Worm (Caenorhabditis elegans): Measurements from ENCODE around the gene Y73B6BL.29.

The Y73B6BL.29 gene

DNA sequence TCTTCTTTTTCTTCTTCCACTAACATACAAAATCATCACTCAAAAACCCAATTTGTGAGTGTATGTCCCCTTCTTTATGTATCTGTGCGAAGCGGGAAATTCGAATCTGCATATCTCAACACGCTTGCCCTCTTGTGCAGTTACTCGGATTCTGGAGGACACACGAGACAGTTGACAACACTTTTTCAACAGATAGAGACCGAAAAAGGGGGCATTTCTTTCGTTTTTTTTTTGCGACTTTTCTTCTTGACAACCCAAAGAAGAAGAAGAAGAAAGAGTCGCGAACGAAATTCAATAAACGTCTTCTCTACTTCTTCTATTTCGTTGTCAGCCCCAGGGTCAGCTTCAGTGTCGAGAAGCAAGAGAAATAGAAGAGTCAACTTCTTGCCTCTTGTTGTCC is 44.3 kb downstream of the Y73B6BL.29 start:
- TF ChIP-seq ztf-23 (GFP tag; IDR thresholded peaks at IDR 0.05) = no peak
- TF ChIP-seq ref-1 (GFP tag; conservative IDR thresholded peaks at IDR 0.05) = no peak
- TF ChIP-seq ztf-29 (GFP tag; IDR thresholded peaks at IDR 0.05) = no peak
- TF ChIP-seq klf-2 (GFP tag; conservative IDR thresholded peaks at IDR 0.05) = no peak
- no peak for TF ChIP-seq T22C8.4 (GFP tag; IDR thresholded peaks at IDR 0.05)
- no peak for TF ChIP-seq tab-1 (GFP tag; IDR thresholded peaks at IDR 0.05)
- TF ChIP-seq cog-1 (tag; optimal IDR thresholded peaks at IDR 0.05) = no peak

DNA sequence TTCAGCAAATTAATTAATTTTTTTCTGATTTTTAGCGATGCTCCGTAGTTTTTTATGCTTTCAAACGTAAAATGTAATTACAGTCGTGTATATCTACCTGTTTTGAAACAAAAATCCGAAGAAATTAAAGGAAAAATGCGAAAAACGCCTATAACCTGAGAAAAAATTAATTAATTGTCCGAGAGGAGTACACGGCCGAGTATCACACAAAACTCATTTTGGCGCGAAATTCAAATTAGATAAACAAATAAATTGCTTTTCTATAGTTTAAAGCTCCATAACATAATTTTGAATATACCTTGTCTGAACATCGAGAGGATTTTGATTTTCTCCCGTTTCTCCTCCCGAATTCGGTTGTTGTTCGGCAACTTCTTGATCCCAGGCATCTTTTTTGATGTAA is 47.8 kb downstream of the Y73B6BL.29 start:
- TF ChIP-seq flt-1 (GFP tag; IDR thresholded peaks at IDR 0.05) (no peak), med-1 (GFP tag; optimal IDR thresholded peaks at IDR 0.05; ENCODE audit: insufficient read depth) (no peak)

DNA sequence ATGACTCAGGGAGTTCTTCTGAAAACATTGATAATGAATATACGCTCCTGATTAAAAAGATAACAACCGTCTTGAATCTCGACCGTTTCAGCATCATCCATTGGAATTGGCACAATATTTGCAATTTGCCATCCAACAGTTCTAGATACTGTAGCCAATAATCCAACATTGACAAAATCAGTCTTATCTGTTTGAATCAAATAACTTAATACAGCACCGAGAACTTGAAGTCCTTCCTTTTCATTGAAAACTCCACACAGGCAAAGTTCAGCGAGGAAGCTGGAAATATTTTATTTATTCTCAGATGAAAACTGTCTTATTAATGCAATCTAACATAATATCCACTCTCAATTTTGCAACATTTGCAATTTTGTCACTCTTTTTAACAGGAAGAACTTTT is 50.5 kb downstream of the Y73B6BL.29 start:
- TF ChIP-seq klf-2 (GFP tag; conservative IDR thresholded peaks at IDR 0.05) = no peak
- no peak for TF ChIP-seq tab-1 (GFP tag; IDR thresholded peaks at IDR 0.05)
- no peak for TF ChIP-seq ztf-23 (GFP tag; IDR thresholded peaks at IDR 0.05)
- TF ChIP-seq cog-1 (tag; optimal IDR thresholded peaks at IDR 0.05) = no peak
- TF ChIP-seq ztf-29 (GFP tag; IDR thresholded peaks at IDR 0.05) = no peak
- TF ChIP-seq med-1 (GFP tag; optimal IDR thresholded peaks at IDR 0.05; ENCODE audit: insufficient read depth) = no peak
- no peak for TF ChIP-seq T22C8.4 (GFP tag; IDR thresholded peaks at IDR 0.05)
- no peak for TF ChIP-seq flt-1 (GFP tag; IDR thresholded peaks at IDR 0.05)
- TF ChIP-seq ref-1 (GFP tag; conservative IDR thresholded peaks at IDR 0.05) = no peak

DNA sequence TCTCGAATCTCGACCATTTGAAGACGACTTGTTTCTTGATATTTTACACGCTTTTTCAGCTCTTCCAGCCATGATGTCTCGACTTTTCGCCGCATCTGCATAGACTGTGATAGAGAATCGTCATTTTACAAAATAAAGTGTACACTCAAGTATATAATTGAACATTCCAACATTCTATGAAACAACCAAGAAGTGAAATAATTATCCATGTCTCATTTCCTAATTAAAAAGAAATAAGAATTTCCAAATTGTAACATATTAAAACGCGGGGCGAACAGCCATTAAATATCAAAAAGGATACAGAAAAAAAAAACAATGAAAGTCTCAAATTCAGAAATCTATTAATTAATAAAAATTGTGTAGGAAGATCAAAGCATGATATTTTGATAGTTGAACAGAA is 51.3 kb downstream of the Y73B6BL.29 start, which contains the start of gene smg-3:
TSS of gene smg-3 (minus strand) at position 101 of the 400 bp plus-strand sequence.
- no peak for TF ChIP-seq flt-1 (GFP tag; IDR thresholded peaks at IDR 0.05)
- no peak for TF ChIP-seq ztf-29 (GFP tag; IDR thresholded peaks at IDR 0.05)
- no peak for TF ChIP-seq T22C8.4 (GFP tag; IDR thresholded peaks at IDR 0.05)
- TF ChIP-seq med-1 (GFP tag; optimal IDR thresholded peaks at IDR 0.05; ENCODE audit: insufficient read depth) = no peak
- TF ChIP-seq ref-1 (GFP tag; conservative IDR thresholded peaks at IDR 0.05) = no peak
- no peak for TF ChIP-seq klf-2 (GFP tag; conservative IDR thresholded peaks at IDR 0.05)
- no peak for TF ChIP-seq cog-1 (tag; optimal IDR thresholded peaks at IDR 0.05)
- no peak for TF ChIP-seq ztf-23 (GFP tag; IDR thresholded peaks at IDR 0.05)
- no peak for TF ChIP-seq tab-1 (GFP tag; IDR thresholded peaks at IDR 0.05)

Data from whole organism, midembryonic.